Fruit fly (Drosophila melanogaster): ENCODE data around the gene GstD2.

- TF ChIP-seq CG9948 (tag; optimal IDR thresholded peaks at IDR 0.05) (no peak), CG8159 (tag; optimal IDR thresholded peaks at IDR 0.05) (no peak), Ets98B (GFP tag; IDR thresholded peaks at IDR 0.05) (no peak), CG13204 (GFP tag; optimal IDR thresholded peaks at IDR 0.05) (no peak), CG32121 (GFP tag; IDR thresholded peaks at IDR 0.05) (no peak), Snoo (tag; optimal IDR thresholded peaks at IDR 0.05) (no peak), EcR (GFP tag; optimal IDR thresholded peaks at IDR 0.05) (no peak)
Measured at dm6 chr3R:12382563-12382962, 10.8 kb downstream of the GstD2 start, which contains the start of gene CG10035.
